Worm (Caenorhabditis elegans) whole organism, L1 larva: ENCODE data around the gene T28F3.9.

Experiments
- C16A3.4 ChIP-seq: fragments of 150-350 bp; optimal IDR thresholded peaks from 2 replicates; lab custom pipeline; 2014; ENCODE audit warnings: missing biosample characterization, missing genetic modification characterization
- F16B12.6 ChIP-seq: fragments of 150-350 bp; optimal IDR thresholded peaks from 2 replicates; lab custom pipeline; 2014; ENCODE audit warnings: missing biosample characterization, missing genetic modification characterization
- Y116A8C.19 ChIP-seq: sonication (generic microtip); optimal IDR thresholded peaks from 2 replicates; lab custom pipeline; 2016; ENCODE audit warnings: missing compliant biosample characterization, missing genetic modification characterization, borderline replicate concordance
- aly-2 ChIP-seq: fragments of 150-350 bp; optimal IDR thresholded peaks from 2 replicates; lab custom pipeline; 2014; ENCODE audit warnings: missing biosample characterization, missing genetic modification characterization
- ama-1 ChIP-seq: fragments of 150-350 bp; optimal IDR thresholded peaks from 2 replicates; lab custom pipeline; 2014
- blmp-1 ChIP-seq: fragments of 150-350 bp; optimal IDR thresholded peaks from 2 replicates; lab custom pipeline; 2014; ENCODE audit warnings: missing biosample characterization, missing genetic modification characterization
- ceh-8 ChIP-seq: fragments of 200-800 bp; sonication (Bioruptor generic); optimal IDR thresholded peaks from 2 replicates; lab custom pipeline; 2018; ENCODE audit warnings: mild to moderate bottlenecking, missing genetic modification characterization, moderate library complexity, missing compliant biosample characterization
- ceh-88 ChIP-seq: fragments of 200-800 bp; sonication (Bioruptor generic); IDR thresholded peaks from 2 replicates; pipeline ENCODE4 v1.3.6; 2022; ENCODE audit warnings: missing genetic modification characterization, missing compliant biosample characterization
- ceh-90 ChIP-seq: sonication (generic microtip); optimal IDR thresholded peaks from 2 replicates; lab custom pipeline; 2016; ENCODE audit warnings: missing genetic modification characterization, missing compliant biosample characterization
- dpl-1 ChIP-seq, 3 experiments: fragments of 150-350 bp in 2 of 3; sonication (generic microtip) in 1 of 3; optimal IDR thresholded peaks; 2 replicates each; lab custom pipeline; 2014 to 2017; ENCODE audit warnings: missing biosample characterization in 3 of 3, missing genetic modification characterization in 3 of 3, missing genetic modification reagents in 3 of 3
- dsc-1 ChIP-seq: sonication (generic microtip); optimal IDR thresholded peaks from 2 replicates; lab custom pipeline; 2016; ENCODE audit warnings: mild to moderate bottlenecking, missing genetic modification characterization, missing compliant biosample characterization
- efl-1 ChIP-seq, 4 experiments: fragments of 150-350 bp; optimal IDR thresholded peaks in 3 of 4; peaks in 1 of 4; 1 replicate in 1 of 4; 2 replicates in 3 of 4; lab custom pipeline; 2014; ENCODE audit warnings: missing biosample characterization in 2 of 4, missing genetic modification characterization in 2 of 4, missing genetic modification reagents in 2 of 4
- efl-3 ChIP-seq: fragments of 200-800 bp; sonication (Bioruptor generic); optimal IDR thresholded peaks from 2 replicates; lab custom pipeline; 2018; ENCODE audit warnings: mild to moderate bottlenecking, missing genetic modification characterization, missing compliant biosample characterization
- egl-13 ChIP-seq: sonication (generic microtip); optimal IDR thresholded peaks from 2 replicates; lab custom pipeline; 2016; ENCODE audit warnings: missing genotype, missing genetic modification reagents, missing genetic modification characterization, missing compliant biosample characterization
- egl-27 ChIP-seq, 2 experiments: fragments of 150-350 bp in 1 of 2; sonication (generic microtip); optimal IDR thresholded peaks; 3 replicates each; lab custom pipeline; 2017 to 2018; ENCODE audit warnings: missing biosample characterization in 2 of 2, missing genetic modification characterization in 2 of 2, missing genetic modification reagents in 2 of 2
- elt-2 ChIP-seq: sonication (generic microtip); optimal IDR thresholded peaks from 2 replicates; lab custom pipeline; 2016; ENCODE audit warnings: missing genetic modification characterization, mild to moderate bottlenecking, inconsistent platforms, missing compliant biosample characterization, missing genetic modification reagents
- ets-5 ChIP-seq: fragments of 200-800 bp; sonication (Bioruptor generic); IDR thresholded peaks from 2 replicates; pipeline ENCODE4 v1.3.6; 2022; ENCODE audit warnings: missing genetic modification characterization, missing compliant biosample characterization
- fos-1 ChIP-seq: fragments of 150-350 bp; optimal IDR thresholded peaks from 2 replicates; lab custom pipeline; 2014; ENCODE audit warnings: missing biosample characterization, missing genetic modification characterization
- hlh-17 ChIP-seq: fragments of 200-800 bp; sonication (Bioruptor generic); optimal IDR thresholded peaks from 2 replicates; lab custom pipeline; 2018; ENCODE audit warnings: missing genetic modification characterization, mild to moderate bottlenecking, missing compliant biosample characterization, moderate library complexity, borderline replicate concordance
- irx-1 ChIP-seq: sonication (generic microtip); optimal IDR thresholded peaks from 2 replicates; lab custom pipeline; 2016; ENCODE audit warnings: missing genetic modification characterization, missing compliant biosample characterization
- isw-1 ChIP-seq: fragments of 200-800 bp; sonication (Bioruptor generic); IDR thresholded peaks from 2 replicates; pipeline ENCODE4 v1.3.6; 2022; ENCODE audit warnings: missing genetic modification characterization, missing compliant biosample characterization
- lin-35 ChIP-seq, 2 experiments: fragments of 150-350 bp; optimal IDR thresholded peaks; 2 replicates each; lab custom pipeline; 2014; ENCODE audit warnings: missing biosample characterization in 2 of 2, missing genetic modification characterization in 2 of 2, missing genetic modification reagents in 2 of 2
- mab-9 ChIP-seq: fragments of 200-800 bp; sonication (Bioruptor generic); IDR thresholded peaks from 2 replicates; pipeline ENCODE4 v1.3.6; 2022; ENCODE audit warnings: missing genetic modification reagents, missing genetic modification characterization, missing compliant biosample characterization
- mdl-1 ChIP-seq, 2 experiments: fragments of 150-350 bp; optimal IDR thresholded peaks; 2 replicates each; lab custom pipeline; 2014 to 2017; ENCODE audit warnings: missing biosample characterization in 2 of 2, missing genetic modification characterization in 2 of 2, inconsistent platforms in 1 of 2
- mep-1 ChIP-seq: fragments of 150-350 bp; optimal IDR thresholded peaks from 2 replicates; lab custom pipeline; 2014; ENCODE audit warnings: missing biosample characterization, missing genetic modification characterization
- nhr-12 ChIP-seq: sonication (generic microtip); optimal IDR thresholded peaks from 2 replicates; lab custom pipeline; 2017; ENCODE audit warnings: missing biosample characterization, missing genetic modification characterization
- nhr-19 ChIP-seq: fragments of 200-800 bp; sonication (Bioruptor generic); conservative IDR thresholded peaks from 2 replicates; pipeline ENCODE4 v1.3.6; 2022; ENCODE audit warnings: missing genetic modification characterization, missing compliant biosample characterization
- nhr-237 ChIP-seq: fragments of 150-350 bp; optimal IDR thresholded peaks from 2 replicates; lab custom pipeline; 2014; ENCODE audit warnings: missing biosample characterization, missing genetic modification characterization
- nhr-47 ChIP-seq: sonication (generic microtip); optimal IDR thresholded peaks from 2 replicates; lab custom pipeline; 2016; ENCODE audit warnings: mild to moderate bottlenecking, missing genetic modification characterization, moderate library complexity, missing compliant biosample characterization
- nhr-71 ChIP-seq: sonication (generic microtip); optimal IDR thresholded peaks from 2 replicates; lab custom pipeline; 2016; ENCODE audit warnings: mild to moderate bottlenecking, missing genetic modification characterization, moderate library complexity, missing compliant biosample characterization
- nhr-77 ChIP-seq: fragments of 150-350 bp; optimal IDR thresholded peaks from 2 replicates; lab custom pipeline; 2014; ENCODE audit warnings: missing biosample characterization, missing genetic modification characterization
- nhr-85 ChIP-seq: sonication (generic microtip); peaks from one replicate; lab custom pipeline; 2016; ENCODE audit warnings: missing genetic modification characterization, inconsistent platforms, missing compliant biosample characterization
- nhr-90 ChIP-seq: sonication (generic microtip); optimal IDR thresholded peaks from 2 replicates; lab custom pipeline; 2016; ENCODE audit warnings: mild to moderate bottlenecking, missing genetic modification characterization, missing compliant biosample characterization; ENCODE audit not compliant: poor library complexity
- pag-3 ChIP-seq: sonication (generic microtip); optimal IDR thresholded peaks from 2 replicates; lab custom pipeline; 2017; ENCODE audit warnings: missing genetic modification characterization, mild to moderate bottlenecking, missing compliant biosample characterization, antibody characterized with exemption, borderline replicate concordance; ENCODE audit not compliant: insufficient read depth
- snu-23 ChIP-seq: sonication (generic microtip); optimal IDR thresholded peaks from 2 replicates; lab custom pipeline; 2016; ENCODE audit warnings: missing genetic modification characterization, missing compliant biosample characterization
- tlp-1 ChIP-seq: fragments of 150-350 bp; optimal IDR thresholded peaks from 2 replicates; lab custom pipeline; 2014; ENCODE audit warnings: missing biosample characterization, missing genetic modification characterization
- unc-30 ChIP-seq: sonication (generic microtip); optimal IDR thresholded peaks from 2 replicates; lab custom pipeline; 2017; ENCODE audit warnings: missing biosample characterization, missing genetic modification characterization
- unc-62 ChIP-seq: fragments of 150-350 bp; optimal IDR thresholded peaks from 2 replicates; lab custom pipeline; 2014; ENCODE audit warnings: missing biosample characterization, missing genetic modification reagents, missing genetic modification characterization
- unc-86 ChIP-seq: sonication (generic microtip); optimal IDR thresholded peaks from 2 replicates; lab custom pipeline; 2016; ENCODE audit warnings: missing genetic modification characterization, missing compliant biosample characterization
- vab-15 ChIP-seq: sonication (generic microtip); optimal IDR thresholded peaks from 2 replicates; lab custom pipeline; 2017; ENCODE audit warnings: missing genotype, mild to moderate bottlenecking, missing genetic modification characterization, missing compliant biosample characterization
- xbp-1 ChIP-seq: sonication (generic microtip); optimal IDR thresholded peaks from 2 replicates; lab custom pipeline; 2016; ENCODE audit warnings: missing genetic modification characterization, missing compliant biosample characterization
- ztf-11 ChIP-seq, 2 experiments: sonication (generic microtip); optimal IDR thresholded peaks; 2 replicates each; lab custom pipeline; 2016 to 2017; ENCODE audit warnings: missing genetic modification characterization in 2 of 2, missing biosample characterization in 1 of 2, missing compliant biosample characterization in 1 of 2

T28F3.9 gene

ce11 chrIV:17276705-17277458 lies 31.4 kb upstream of the T28F3.9 start, which contains the start of gene clec-196 (continued):
- TF ChIP-seq unc-62 (GFP tag; lab: Kevin White, UChicago) (no peak), tlp-1 (tag; lab: Kevin White, UChicago) (no peak), nhr-85 (tag; lab: Kevin White, UChicago) (no peak), dsc-1 (tag; lab: Kevin White, UChicago) (no peak), xbp-1 (tag; lab: Kevin White, UChicago) (no peak), C16A3.4 (tag; lab: Kevin White, UChicago) (peak; percentile 1)

ce11 chrIV:17277459-17278173 lies 30.7 kb upstream of the T28F3.9 start:
- no peak for TF ChIP-seq efl-1 (optimal IDR thresholded peaks at IDR 0.05; lab: Kevin White, UChicago)
- peak in 1 of 2 experiments; percentile 92 for TF ChIP-seq efl-1 (GFP tag; optimal IDR thresholded peaks at IDR 0.05 in 1 of 2; lab: Kevin White, UChicago)
- TF ChIP-seq nhr-85 (tag; lab: Kevin White, UChicago), result peak; percentile 66
- TF ChIP-seq ceh-90 (tag; lab: Kevin White, UChicago), result no peak
- TF ChIP-seq blmp-1 (tag; lab: Kevin White, UChicago), result peak; percentile 10
- no peak for TF ChIP-seq hlh-17
- peak in 1 of 3 experiments; percentile 13 for TF ChIP-seq dpl-1 (GFP tag; optimal IDR thresholded peaks at IDR 0.05; lab: Kevin White, UChicago)
- peak; percentile 10 for TF ChIP-seq dsc-1 (tag; lab: Kevin White, UChicago)
- TF ChIP-seq mep-1 (tag; lab: Kevin White, UChicago), result peak; percentile 52
- no peak for TF ChIP-seq nhr-237 (tag; lab: Kevin White, UChicago)
- TF ChIP-seq nhr-19, result peak; percentile 56; the same call in 1 of the 2 replicates
- peak; percentile 58 for TF ChIP-seq nhr-71 (tag; lab: Kevin White, UChicago)

DNA sequence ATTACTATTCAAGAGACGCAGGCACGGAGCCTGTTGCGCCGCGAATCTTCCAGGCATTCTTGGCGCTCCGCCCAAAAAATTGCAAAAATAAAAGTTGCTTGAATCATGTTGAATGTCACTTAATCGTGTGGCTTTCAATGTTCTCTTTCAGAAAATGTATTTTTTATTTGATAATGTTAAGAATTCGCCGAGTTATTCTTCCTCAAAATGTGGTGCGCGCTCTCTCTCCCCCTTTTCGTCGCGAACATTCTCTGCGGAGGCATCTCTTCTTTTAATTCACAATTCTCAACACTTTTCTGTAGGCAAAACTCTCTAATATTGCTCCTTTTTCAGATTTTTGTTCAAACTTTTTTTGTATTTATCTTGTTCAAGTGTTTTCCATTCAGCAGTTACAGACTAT lies 29.9 kb upstream of the T28F3.9 start:
- TF ChIP-seq Y116A8C.19 (tag; lab: Kevin White, UChicago) (no peak), irx-1 (tag; lab: Kevin White, UChicago) (peak; percentile 96), mep-1 (tag; lab: Kevin White, UChicago) (peak; percentile 95), unc-30 (tag; lab: Kevin White, UChicago) (no peak), isw-1 (GFP tag; lab: Robert Waterston, UW) (peak; percentile 99), unc-86 (tag; lab: Kevin White, UChicago) (peak; percentile 99), xbp-1 (tag; lab: Kevin White, UChicago) (peak; percentile 98), egl-27 (tag; optimal IDR thresholded peaks at IDR 0.05; lab: Kevin White, UChicago) (peak; percentile 71 to 88), C16A3.4 (tag; lab: Kevin White, UChicago) (peak; percentile 96), efl-1 (optimal IDR thresholded peaks at IDR 0.05; lab: Kevin White, UChicago) (peak; percentile 86 to 89), efl-1 (GFP tag; optimal IDR thresholded peaks at IDR 0.05 in 1 of 2; lab: Kevin White, UChicago) (peak; percentile 72 to 98), snu-23 (GFP tag; lab: Kevin White, UChicago) (peak; percentile 99), nhr-85 (tag; lab: Kevin White, UChicago) (peak; percentile 99), aly-2 (peak; percentile 92), nhr-71 (tag; lab: Kevin White, UChicago) (peak; percentile 100), ets-5 (GFP tag; lab: Robert Waterston, UW) (no peak), ceh-8 (GFP tag; lab: Kevin White, UChicago) (peak; percentile 96), efl-3 (GFP tag; lab: Kevin White, UChicago) (peak; percentile 69), ztf-11 (tag; optimal IDR thresholded peaks at IDR 0.05; lab: Kevin White, UChicago) (peak; percentile 59 to 96), nhr-77 (tag; lab: Kevin White, UChicago) (peak; percentile 98), egl-13 (tag; lab: Kevin White, UChicago) (peak; percentile 99), nhr-47 (tag; lab: Kevin White, UChicago) (peak; percentile 99), hlh-17 (peak; percentile 23), mdl-1 (tag; optimal IDR thresholded peaks at IDR 0.05; lab: Kevin White, UChicago) (peak; percentile 6 to 74), lin-35 (GFP tag; optimal IDR thresholded peaks at IDR 0.05; lab: Kevin White, UChicago) (peak; percentile 83 to 90), vab-15 (tag; lab: Kevin White, UChicago) (peak; percentile 94), ceh-88 (GFP tag; lab: Robert Waterston, UW) (peak; percentile 98), elt-2 (tag; lab: Kevin White, UChicago) (peak; percentile 76), nhr-90 (tag; lab: Kevin White, UChicago) (peak; percentile 98), mab-9 (peak; percentile 94), pag-3 (tag; lab: Kevin White, UChicago) (no peak), F16B12.6 (tag; lab: Kevin White, UChicago) (peak; percentile 49), ama-1 (lab: Kevin White, UChicago) (peak; percentile 61), dsc-1 (tag; lab: Kevin White, UChicago) (peak; percentile 99), blmp-1 (tag; lab: Kevin White, UChicago) (peak; percentile 80), nhr-12 (no peak), fos-1 (peak; percentile 94)
